Fruit fly (Drosophila melanogaster) Kc167 (cell line): ENCODE measurements around the gene Fim.

ENCODE experiments used
- Myc ChIP-seq: fragments of >200 bp; optimal IDR thresholded peaks from 2 replicates; lab custom pipeline; 2017; ENCODE audit warnings: missing external identifiers
- Sin3A ChIP-seq: fragments of >200 bp; optimal IDR thresholded peaks from 2 replicates; lab custom pipeline; 2018; ENCODE audit warnings: missing external identifiers
- h ChIP-seq: fragments of >200 bp; optimal IDR thresholded peaks from 3 replicates; lab custom pipeline; 2018; ENCODE audit warnings: missing external identifiers
- insv ChIP-seq: fragments of >200 bp; optimal IDR thresholded peaks from 3 replicates; lab custom pipeline; 2018; ENCODE audit warnings: missing external identifiers
- psq ChIP-seq: fragments of >200 bp; optimal IDR thresholded peaks from 2 replicates; lab custom pipeline; 2017; ENCODE audit warnings: missing external identifiers
- ttk ChIP-seq: sonication (Bioruptor generic); optimal IDR thresholded peaks from 2 replicates; lab custom pipeline; 2017; ENCODE audit warnings: missing external identifiers

Gene Fim

dm6 chrX:17294979-17295378 lies 6.8 kb downstream of the Fim start:
- no peak for TF ChIP-seq psq (lab: Kevin White, UChicago)
- no peak for TF ChIP-seq insv
- TF ChIP-seq ttk: no peak
- TF ChIP-seq h (lab: Kevin White, UChicago): no peak
- no peak for TF ChIP-seq Sin3A (lab: Kevin White, UChicago)
- no peak for TF ChIP-seq Myc (lab: Kevin White, UChicago)

- TF ChIP-seq h (lab: Kevin White, UChicago) (no peak), Myc (lab: Kevin White, UChicago) (no peak), ttk (no peak), insv (no peak), Sin3A (lab: Kevin White, UChicago) (no peak), psq (lab: Kevin White, UChicago) (no peak)
These were observed 7.4 kb downstream of the Fim start for dm6 chrX:17294169-17294833.

- no peak for TF ChIP-seq ttk
- TF ChIP-seq psq (lab: Kevin White, UChicago): no peak
- no peak for TF ChIP-seq Myc (lab: Kevin White, UChicago)
- TF ChIP-seq h (lab: Kevin White, UChicago): no peak
- no peak for TF ChIP-seq insv
- TF ChIP-seq Sin3A (lab: Kevin White, UChicago): no peak
These were observed 8.3 kb downstream of the Fim start for dm6 chrX:17293385-17293784.

- TF ChIP-seq ttk (no peak), psq (lab: Kevin White, UChicago) (no peak), Myc (lab: Kevin White, UChicago) (no peak), h (lab: Kevin White, UChicago) (no peak), Sin3A (lab: Kevin White, UChicago) (no peak), insv (no peak)
These were observed 9.5 kb downstream of the Fim start for dm6 chrX:17292050-17292730.

dm6 chrX:17290960-17291432 lies 10.7 kb downstream of the Fim start:
- TF ChIP-seq h (lab: Kevin White, UChicago): no peak
- no peak for TF ChIP-seq ttk
- TF ChIP-seq Sin3A (lab: Kevin White, UChicago): no peak
- no peak for TF ChIP-seq insv
- TF ChIP-seq Myc (lab: Kevin White, UChicago): no peak
- no peak for TF ChIP-seq psq (lab: Kevin White, UChicago)

dm6 chrX:17290154-17290959 lies 11.4 kb downstream of the Fim start:
- no peak for TF ChIP-seq ttk
- no peak for TF ChIP-seq Sin3A (lab: Kevin White, UChicago)
- TF ChIP-seq psq (lab: Kevin White, UChicago): no peak
- no peak for TF ChIP-seq Myc (lab: Kevin White, UChicago)
- TF ChIP-seq h (lab: Kevin White, UChicago): no peak
- no peak for TF ChIP-seq insv

- TF ChIP-seq Myc (lab: Kevin White, UChicago): no peak
These were observed 12.5 kb downstream of the Fim start for dm6 chrX:17289225-17289624.

- TF ChIP-seq psq (lab: Kevin White, UChicago): no peak
- no peak for TF ChIP-seq insv
- TF ChIP-seq ttk: no peak
- TF ChIP-seq Myc (lab: Kevin White, UChicago): no peak
- no peak for TF ChIP-seq h (lab: Kevin White, UChicago)
- no peak for TF ChIP-seq Sin3A (lab: Kevin White, UChicago)
These were observed 16.7 kb downstream of the Fim start for dm6 chrX:17285069-17285468.

dm6 chrX:17284400-17284799 lies 17.3 kb downstream of the Fim start, which contains the start of gene CG8661:
Gene CG8661 (minus strand): TSS chrX:17284500.
- TF ChIP-seq Sin3A (lab: Kevin White, UChicago) (no peak), psq (lab: Kevin White, UChicago) (no peak), Myc (lab: Kevin White, UChicago) (no peak), insv (no peak), ttk (no peak)

dm6 chrX:17282626-17283025 lies 19.1 kb downstream of the Fim start, which contains the start of gene CG8664:
Gene CG8664 (minus strand): TSS chrX:17282726.
- TF ChIP-seq insv (no peak), Myc (lab: Kevin White, UChicago) (no peak)

dm6 chrX:17282196-17282595 lies 19.5 kb downstream of the Fim start, which contains the start of gene CG5445:
Gene CG5445 (plus strand): TSS chrX:17282496.
- TF ChIP-seq ttk (no peak), Myc (lab: Kevin White, UChicago) (no peak), Sin3A (lab: Kevin White, UChicago) (no peak), psq (lab: Kevin White, UChicago) (no peak), insv (no peak), h (lab: Kevin White, UChicago) (no peak)

dm6 chrX:17274798-17275197 lies 26.9 kb downstream of the Fim start:
- TF ChIP-seq Myc (lab: Kevin White, UChicago): no peak
- TF ChIP-seq insv: no peak
- TF ChIP-seq h (lab: Kevin White, UChicago): no peak
- no peak for TF ChIP-seq ttk
- TF ChIP-seq psq (lab: Kevin White, UChicago): no peak
- TF ChIP-seq Sin3A (lab: Kevin White, UChicago): no peak
